Worm (Caenorhabditis elegans) whole organism, L3 larva: ENCODE data around the gene syx-6.

Experiments used
- ceh-9 ChIP-seq: sonication (generic microtip); optimal IDR thresholded peaks from 2 replicates; lab custom pipeline; 2018; ENCODE audit warnings: missing biosample characterization, missing genetic modification characterization
- mdl-1 ChIP-seq: fragments of 150-350 bp; optimal IDR thresholded peaks from 2 replicates; lab custom pipeline; 2014; ENCODE audit warnings: missing biosample characterization, missing genetic modification characterization
- nhr-237 ChIP-seq: fragments of 150-350 bp; optimal IDR thresholded peaks from 2 replicates; lab custom pipeline; 2014; ENCODE audit warnings: missing biosample characterization, missing genetic modification characterization
- pqm-1 ChIP-seq: fragments of 150-350 bp; optimal IDR thresholded peaks from 2 replicates; lab custom pipeline; 2017; ENCODE audit warnings: missing biosample characterization, missing genetic modification characterization, inconsistent platforms
- skn-1 ChIP-seq: fragments of 150-350 bp; optimal IDR thresholded peaks from 2 replicates; lab custom pipeline; 2014; ENCODE audit warnings: missing biosample characterization, missing genetic modification characterization
- unc-62 ChIP-seq: fragments of 150-350 bp; sonication (generic microtip); optimal IDR thresholded peaks from 4 replicates; lab custom pipeline; 2014; ENCODE audit warnings: missing biosample characterization, missing genetic modification reagents, missing genetic modification characterization
- ztf-11 ChIP-seq: fragments of 150-350 bp; optimal IDR thresholded peaks from 2 replicates; lab custom pipeline; 2014; ENCODE audit warnings: missing biosample characterization, missing genetic modification characterization

- no peak for TF ChIP-seq ztf-11 (tag; lab: Kevin White, UChicago)
- no peak for TF ChIP-seq skn-1 (tag; lab: Kevin White, UChicago)
- no peak for TF ChIP-seq mdl-1 (tag; lab: Kevin White, UChicago)
- no peak for TF ChIP-seq pqm-1 (tag; lab: Kevin White, UChicago)
- no peak for TF ChIP-seq nhr-237 (tag; lab: Kevin White, UChicago)
- no peak for TF ChIP-seq unc-62 (GFP tag; lab: Kevin White, UChicago)
- TF ChIP-seq ceh-9 (tag; lab: Kevin White, UChicago), result no peak
Measured at ce11 chrX:3159542-3159941, 4.8 kb upstream of the syx-6 start, which contains the start of gene gcc-1.
